Worm (Caenorhabditis elegans) whole organism, L1 larva: ENCODE data around the gene tbc-7.

Experiments used
- C16A3.4 ChIP-seq: fragments of 150-350 bp; optimal IDR thresholded peaks from 2 replicates; lab custom pipeline; 2014; ENCODE audit warnings: missing biosample characterization, missing genetic modification characterization
- F16B12.6 ChIP-seq: fragments of 150-350 bp; optimal IDR thresholded peaks from 2 replicates; lab custom pipeline; 2014; ENCODE audit warnings: missing biosample characterization, missing genetic modification characterization
- alr-1 ChIP-seq: fragments of 200-800 bp; sonication (Bioruptor generic); optimal IDR thresholded peaks from 2 replicates; lab custom pipeline; 2018; ENCODE audit warnings: borderline replicate concordance, mild to moderate bottlenecking, missing genetic modification characterization, missing compliant biosample characterization
- blmp-1 ChIP-seq: fragments of 150-350 bp; optimal IDR thresholded peaks from 2 replicates; lab custom pipeline; 2014; ENCODE audit warnings: missing biosample characterization, missing genetic modification characterization
- ceh-88 ChIP-seq: fragments of 200-800 bp; sonication (Bioruptor generic); IDR thresholded peaks from 2 replicates; pipeline ENCODE4 v1.3.6; 2022; ENCODE audit warnings: missing genetic modification characterization, missing compliant biosample characterization
- efl-1 ChIP-seq, 4 experiments: fragments of 150-350 bp; optimal IDR thresholded peaks in 3 of 4; peaks in 1 of 4; 1 replicate in 1 of 4; 2 replicates in 3 of 4; lab custom pipeline; 2014; ENCODE audit warnings: missing biosample characterization in 2 of 4, missing genetic modification characterization in 2 of 4, missing genetic modification reagents in 2 of 4
- egl-27 ChIP-seq, 2 experiments: fragments of 150-350 bp in 1 of 2; sonication (generic microtip); optimal IDR thresholded peaks; 3 replicates each; lab custom pipeline; 2017 to 2018; ENCODE audit warnings: missing biosample characterization in 2 of 2, missing genetic modification characterization in 2 of 2, missing genetic modification reagents in 2 of 2
- ets-5 ChIP-seq: fragments of 200-800 bp; sonication (Bioruptor generic); IDR thresholded peaks from 2 replicates; pipeline ENCODE4 v1.3.6; 2022; ENCODE audit warnings: missing genetic modification characterization, missing compliant biosample characterization
- fkh-4 ChIP-seq: sonication (generic microtip); optimal IDR thresholded peaks from 2 replicates; lab custom pipeline; 2016; ENCODE audit warnings: missing compliant biosample characterization, missing genetic modification characterization, borderline replicate concordance
- fos-1 ChIP-seq: fragments of 150-350 bp; optimal IDR thresholded peaks from 2 replicates; lab custom pipeline; 2014; ENCODE audit warnings: missing biosample characterization, missing genetic modification characterization
- hlh-17 ChIP-seq: fragments of 200-800 bp; sonication (Bioruptor generic); optimal IDR thresholded peaks from 2 replicates; lab custom pipeline; 2018; ENCODE audit warnings: missing genetic modification characterization, mild to moderate bottlenecking, missing compliant biosample characterization, moderate library complexity, borderline replicate concordance
- hlh-4 ChIP-seq: sonication (generic microtip); optimal IDR thresholded peaks from 2 replicates; lab custom pipeline; 2016; ENCODE audit warnings: mild to moderate bottlenecking, missing genetic modification characterization, missing compliant biosample characterization
- hpl-2 ChIP-seq: fragments of 150-350 bp; optimal IDR thresholded peaks from 2 replicates; lab custom pipeline; 2014; ENCODE audit warnings: missing biosample characterization, missing genetic modification reagents, missing genetic modification characterization
- isw-1 ChIP-seq: fragments of 200-800 bp; sonication (Bioruptor generic); IDR thresholded peaks from 2 replicates; pipeline ENCODE4 v1.3.6; 2022; ENCODE audit warnings: missing genetic modification characterization, missing compliant biosample characterization
- jun-1 ChIP-seq: fragments of 150-350 bp; optimal IDR thresholded peaks from 2 replicates; lab custom pipeline; 2014; ENCODE audit warnings: missing biosample characterization, missing genetic modification reagents, missing genetic modification characterization
- lin-13 ChIP-seq: fragments of 150-350 bp; optimal IDR thresholded peaks from 2 replicates; lab custom pipeline; 2014; ENCODE audit warnings: missing biosample characterization, missing genetic modification reagents, missing genetic modification characterization
- lin-14 ChIP-seq: fragments of 200-800 bp; sonication (Bioruptor generic); optimal IDR thresholded peaks from 2 replicates; lab custom pipeline; 2018; ENCODE audit warnings: mild to moderate bottlenecking, missing genetic modification characterization, moderate library complexity, missing compliant biosample characterization
- lin-15B ChIP-seq: fragments of 150-350 bp; sonication (generic microtip); optimal IDR thresholded peaks from 3 replicates; lab custom pipeline; 2014; ENCODE audit warnings: missing biosample characterization, missing genetic modification characterization
- lin-35 ChIP-seq, 2 experiments: fragments of 150-350 bp; optimal IDR thresholded peaks; 2 replicates each; lab custom pipeline; 2014; ENCODE audit warnings: missing biosample characterization in 2 of 2, missing genetic modification characterization in 2 of 2, missing genetic modification reagents in 2 of 2
- lin-39 ChIP-seq: fragments of 150-350 bp; optimal IDR thresholded peaks from 2 replicates; lab custom pipeline; 2014; ENCODE audit warnings: missing biosample characterization, missing genetic modification reagents, missing genetic modification characterization
- mef-2 ChIP-seq: fragments of 150-350 bp; optimal IDR thresholded peaks from 2 replicates; lab custom pipeline; 2014; ENCODE audit warnings: missing biosample characterization, missing genetic modification characterization
- nhr-11 ChIP-seq: fragments of 150-350 bp; optimal IDR thresholded peaks from 2 replicates; lab custom pipeline; 2014; ENCODE audit warnings: missing biosample characterization, missing genetic modification characterization
- nhr-20 ChIP-seq: sonication (generic microtip); optimal IDR thresholded peaks from 2 replicates; lab custom pipeline; 2016; ENCODE audit warnings: mild to moderate bottlenecking, missing genetic modification characterization, missing compliant biosample characterization
- nhr-85 ChIP-seq: sonication (generic microtip); peaks from one replicate; lab custom pipeline; 2016; ENCODE audit warnings: missing genetic modification characterization, inconsistent platforms, missing compliant biosample characterization
- pqm-1 ChIP-seq: sonication (generic microtip); optimal IDR thresholded peaks from 3 replicates; lab custom pipeline; 2017; ENCODE audit warnings: missing biosample characterization, missing genetic modification characterization
- rnt-1 ChIP-seq: sonication (generic microtip); optimal IDR thresholded peaks from 2 replicates; lab custom pipeline; 2016; ENCODE audit warnings: mild to moderate bottlenecking, missing genetic modification characterization, moderate library complexity, missing compliant biosample characterization
- snu-23 ChIP-seq: sonication (generic microtip); optimal IDR thresholded peaks from 2 replicates; lab custom pipeline; 2016; ENCODE audit warnings: missing genetic modification characterization, missing compliant biosample characterization
- sox-4 ChIP-seq: sonication (generic microtip); optimal IDR thresholded peaks from 2 replicates; lab custom pipeline; 2016; ENCODE audit warnings: missing genetic modification characterization, missing compliant biosample characterization
- sptf-1 ChIP-seq: fragments of 150-350 bp; optimal IDR thresholded peaks from 2 replicates; lab custom pipeline; 2014; ENCODE audit warnings: missing biosample characterization, missing genetic modification characterization
- tbx-2 ChIP-seq: sonication (generic microtip); optimal IDR thresholded peaks from 2 replicates; lab custom pipeline; 2016; ENCODE audit warnings: missing genetic modification characterization, missing compliant biosample characterization
- tlp-1 ChIP-seq: fragments of 150-350 bp; optimal IDR thresholded peaks from 2 replicates; lab custom pipeline; 2014; ENCODE audit warnings: missing biosample characterization, missing genetic modification characterization
- unc-30 ChIP-seq: sonication (generic microtip); optimal IDR thresholded peaks from 2 replicates; lab custom pipeline; 2017; ENCODE audit warnings: missing biosample characterization, missing genetic modification characterization
- unc-62 ChIP-seq: fragments of 150-350 bp; optimal IDR thresholded peaks from 2 replicates; lab custom pipeline; 2014; ENCODE audit warnings: missing biosample characterization, missing genetic modification reagents, missing genetic modification characterization
- unc-86 ChIP-seq: sonication (generic microtip); optimal IDR thresholded peaks from 2 replicates; lab custom pipeline; 2016; ENCODE audit warnings: missing genetic modification characterization, missing compliant biosample characterization
- zip-4 ChIP-seq: fragments of 200-800 bp; sonication (Bioruptor generic); optimal IDR thresholded peaks from 2 replicates; lab custom pipeline; 2018; ENCODE audit warnings: mild to moderate bottlenecking, missing genetic modification characterization, moderate library complexity, missing compliant biosample characterization
- ztf-11 ChIP-seq, 2 experiments: sonication (generic microtip); optimal IDR thresholded peaks; 2 replicates each; lab custom pipeline; 2016 to 2017; ENCODE audit warnings: missing genetic modification characterization in 2 of 2, missing biosample characterization in 1 of 2, missing compliant biosample characterization in 1 of 2

Gene tbc-7

ce11 chrX:5087366-5087891, 46.7 kb upstream of the tbc-7 start, which contains the start of gene pnk-4:
Gene pnk-4 (plus strand): TSS chrX:5087841.
- TF ChIP-seq lin-39 (tag; lab: Kevin White, UChicago) (no peak), unc-62 (GFP tag; lab: Kevin White, UChicago) (no peak), sox-4 (tag; lab: Kevin White, UChicago) (no peak), hpl-2 (GFP tag; lab: Kevin White, UChicago) (no peak), lin-35 (GFP tag; optimal IDR thresholded peaks at IDR 0.05; lab: Kevin White, UChicago) (peak in 1 of 2 experiments; percentile 15), F16B12.6 (tag; lab: Kevin White, UChicago) (no peak)
- TF ChIP-seq, all 84 proteins: peak for 1

- TF ChIP-seq rnt-1 (no peak), zip-4 (GFP tag; lab: Kevin White, UChicago) (no peak), isw-1 (GFP tag; lab: Robert Waterston, UW) (no peak), pqm-1 (tag; lab: Kevin White, UChicago) (no peak), nhr-11 (no peak), alr-1 (tag; lab: Kevin White, UChicago) (no peak), efl-1 (optimal IDR thresholded peaks at IDR 0.05; lab: Kevin White, UChicago) (no peak), efl-1 (GFP tag; optimal IDR thresholded peaks at IDR 0.05 in 1 of 2; lab: Kevin White, UChicago) (no peak), hlh-4 (tag; lab: Kevin White, UChicago) (no peak), sptf-1 (tag; lab: Kevin White, UChicago) (no peak), lin-15B (tag; lab: Kevin White, UChicago) (no peak)
These were observed 40.1 kb upstream of the tbc-7 start for ce11 chrX:5093997-5094396.

ce11 chrX:5096967-5097366, 37.1 kb upstream of the tbc-7 start, which contains the start of gene acn-1:
Gene acn-1 (minus strand): TSS chrX:5097067.
- TF ChIP-seq fos-1 (tag; lab: Kevin White, UChicago) (no peak), nhr-85 (tag; lab: Kevin White, UChicago) (no peak)

- no peak for TF ChIP-seq lin-15B (tag; lab: Kevin White, UChicago)
- TF ChIP-seq isw-1 (GFP tag; lab: Robert Waterston, UW): no peak
- no peak for TF ChIP-seq hlh-17 (GFP tag; lab: Kevin White, UChicago)
- no peak for TF ChIP-seq lin-39 (tag; lab: Kevin White, UChicago)
- no peak for TF ChIP-seq fkh-4
- peak; percentile 98 for TF ChIP-seq blmp-1 (tag; lab: Kevin White, UChicago)
These were observed 35.1 kb upstream of the tbc-7 start for ce11 chrX:5098935-5099334.

- no peak for TF ChIP-seq jun-1 (tag; lab: Kevin White, UChicago)
- no peak for TF ChIP-seq hlh-4 (tag; lab: Kevin White, UChicago)
- 0 out of 2 replicates have a peak, but pooled peaks have one; percentile 16 for TF ChIP-seq ets-5 (GFP tag; lab: Robert Waterston, UW)
- TF ChIP-seq ztf-11 (tag; optimal IDR thresholded peaks at IDR 0.05; lab: Kevin White, UChicago): no peak
These were observed 33.2 kb upstream of the tbc-7 start, which contains the start of gene vit-2 for ce11 chrX:5100738-5101379. Gene vit-2 (plus strand): TSS chrX:5101042.

- no peak for TF ChIP-seq unc-86
- TF ChIP-seq snu-23 (GFP tag; lab: Kevin White, UChicago): no peak
- TF ChIP-seq nhr-20 (tag; lab: Kevin White, UChicago): no peak
- TF ChIP-seq F16B12.6 (tag; lab: Kevin White, UChicago): no peak
- TF ChIP-seq lin-14 (GFP tag; lab: Kevin White, UChicago): no peak
- no peak for TF ChIP-seq egl-27 (tag; optimal IDR thresholded peaks at IDR 0.05; lab: Kevin White, UChicago)
- TF ChIP-seq sptf-1 (tag; lab: Kevin White, UChicago): no peak
- no peak for TF ChIP-seq tlp-1 (tag; lab: Kevin White, UChicago)
- no peak for TF ChIP-seq lin-13 (GFP tag; lab: Kevin White, UChicago)
- TF ChIP-seq ceh-88 (GFP tag; lab: Robert Waterston, UW): no peak
- no peak for TF ChIP-seq unc-30
- no peak for TF ChIP-seq mef-2 (tag; lab: Kevin White, UChicago)
- TF ChIP-seq lin-35 (GFP tag; optimal IDR thresholded peaks at IDR 0.05; lab: Kevin White, UChicago): no peak
- no peak for TF ChIP-seq C16A3.4
- TF ChIP-seq tbx-2 (tag; lab: Kevin White, UChicago): no peak
These were observed 31.7 kb upstream of the tbc-7 start for ce11 chrX:5102338-5102737.
